Worm (Caenorhabditis elegans): Measurements from ENCODE around the gene C54D10.10.

Gene C54D10.10

DNA sequence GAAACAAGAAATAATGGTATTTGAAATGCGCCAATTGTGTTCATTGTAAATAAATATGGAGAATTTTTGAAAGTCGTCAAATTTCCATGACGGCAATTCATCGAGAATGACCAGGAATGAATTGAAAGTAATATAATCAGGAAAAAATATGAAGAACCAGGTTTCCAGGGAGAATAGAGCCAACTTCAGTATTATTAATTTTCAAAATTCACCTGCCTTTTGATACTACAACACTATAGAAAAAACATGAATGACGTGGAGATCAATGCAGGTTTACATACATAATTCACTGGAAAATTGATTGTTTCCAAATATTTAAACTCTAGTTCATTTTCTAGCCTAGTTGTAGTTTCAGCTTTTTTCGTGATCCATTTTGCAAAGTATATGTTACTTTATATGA lies 16.1 kb downstream of the C54D10.10 start, which contains the start of gene srh-25:
srh-25 (minus strand) TSS at position 101 of the 400 bp plus-strand sequence.
- no peak for TF ChIP-seq scrt-1 (GFP tag; IDR thresholded peaks at IDR 0.05)
- no peak for TF ChIP-seq pes-1 (GFP tag; IDR thresholded peaks at IDR 0.05)
- no peak for TF ChIP-seq hmbx-1 (tag; optimal IDR thresholded peaks at IDR 0.05)
- TF ChIP-seq ama-1 (optimal IDR thresholded peaks at IDR 0.05) = no peak
- TF ChIP-seq B0310.2 (tag; optimal IDR thresholded peaks at IDR 0.05) = no peak
- TF ChIP-seq tbx-37 (GFP tag; conservative IDR thresholded peaks at IDR 0.05) = no peak
- no peak for TF ChIP-seq ceh-13 (GFP tag; optimal IDR thresholded peaks at IDR 0.05)
- TF ChIP-seq hnd-1 (tag; optimal IDR thresholded peaks at IDR 0.05) = no peak
- TF ChIP-seq tbx-11 (GFP tag; IDR thresholded peaks at IDR 0.05) = no peak
- TF ChIP-seq ets-7 (tag; optimal IDR thresholded peaks at IDR 0.05) = no peak
- TF ChIP-seq flt-1 (GFP tag; IDR thresholded peaks at IDR 0.05) = no peak
- no peak for TF ChIP-seq ceh-36 (tag; optimal IDR thresholded peaks at IDR 0.05)
- TF ChIP-seq F13C5.2 (tag; optimal IDR thresholded peaks at IDR 0.05) = no peak
- no peak for TF ChIP-seq sea-1 (GFP tag; conservative IDR thresholded peaks at IDR 0.05)
- no peak for TF ChIP-seq hmg-4 (GFP tag; optimal IDR thresholded peaks at IDR 0.05)
- no peak for TF ChIP-seq tra-4 (tag; optimal IDR thresholded peaks at IDR 0.05)
- no peak for TF ChIP-seq aly-1 (tag; optimal IDR thresholded peaks at IDR 0.05)

ce11 chrV:12433105-12433504 lies 16.7 kb downstream of the C54D10.10 start:
- TF ChIP-seq scrt-1 (GFP tag; IDR thresholded peaks at IDR 0.05) = no peak
- TF ChIP-seq ceh-36 (tag; optimal IDR thresholded peaks at IDR 0.05) = no peak
- TF ChIP-seq B0310.2 (tag; optimal IDR thresholded peaks at IDR 0.05) = no peak
- no peak for TF ChIP-seq pes-1 (GFP tag; IDR thresholded peaks at IDR 0.05)
- no peak for TF ChIP-seq ceh-13 (GFP tag; optimal IDR thresholded peaks at IDR 0.05)
- TF ChIP-seq F13C5.2 (tag; optimal IDR thresholded peaks at IDR 0.05) = no peak
- TF ChIP-seq aly-1 (tag; optimal IDR thresholded peaks at IDR 0.05) = no peak
- no peak for TF ChIP-seq tbx-11 (GFP tag; IDR thresholded peaks at IDR 0.05)
- no peak for TF ChIP-seq hnd-1 (tag; optimal IDR thresholded peaks at IDR 0.05)
- TF ChIP-seq ets-7 (tag; optimal IDR thresholded peaks at IDR 0.05) = no peak
- no peak for TF ChIP-seq sea-1 (GFP tag; conservative IDR thresholded peaks at IDR 0.05)
- TF ChIP-seq hmg-4 (GFP tag; optimal IDR thresholded peaks at IDR 0.05) = no peak
- TF ChIP-seq tbx-37 (GFP tag; conservative IDR thresholded peaks at IDR 0.05) = no peak
- TF ChIP-seq flt-1 (GFP tag; IDR thresholded peaks at IDR 0.05) = no peak
- TF ChIP-seq ama-1 (optimal IDR thresholded peaks at IDR 0.05) = no peak
- no peak for TF ChIP-seq hmbx-1 (tag; optimal IDR thresholded peaks at IDR 0.05)
- TF ChIP-seq tra-4 (tag; optimal IDR thresholded peaks at IDR 0.05) = no peak

- TF ChIP-seq sea-1 (GFP tag; conservative IDR thresholded peaks at IDR 0.05) (no peak), flt-1 (GFP tag; IDR thresholded peaks at IDR 0.05) (no peak), scrt-1 (GFP tag; IDR thresholded peaks at IDR 0.05) (no peak), ama-1 (optimal IDR thresholded peaks at IDR 0.05) (no peak), tbx-37 (GFP tag; conservative IDR thresholded peaks at IDR 0.05) (no peak), hnd-1 (tag; optimal IDR thresholded peaks at IDR 0.05) (no peak), ceh-36 (tag; optimal IDR thresholded peaks at IDR 0.05) (no peak), ceh-13 (GFP tag; optimal IDR thresholded peaks at IDR 0.05) (no peak), tbx-11 (GFP tag; IDR thresholded peaks at IDR 0.05) (no peak), pes-1 (GFP tag; IDR thresholded peaks at IDR 0.05) (no peak)
These were observed 17.7 kb downstream of the C54D10.10 start, which contains the start of gene C54D10.13 for ce11 chrV:12432111-12432510. Gene C54D10.13, minus strand, starts transcription at chrV:12432289.

DNA sequence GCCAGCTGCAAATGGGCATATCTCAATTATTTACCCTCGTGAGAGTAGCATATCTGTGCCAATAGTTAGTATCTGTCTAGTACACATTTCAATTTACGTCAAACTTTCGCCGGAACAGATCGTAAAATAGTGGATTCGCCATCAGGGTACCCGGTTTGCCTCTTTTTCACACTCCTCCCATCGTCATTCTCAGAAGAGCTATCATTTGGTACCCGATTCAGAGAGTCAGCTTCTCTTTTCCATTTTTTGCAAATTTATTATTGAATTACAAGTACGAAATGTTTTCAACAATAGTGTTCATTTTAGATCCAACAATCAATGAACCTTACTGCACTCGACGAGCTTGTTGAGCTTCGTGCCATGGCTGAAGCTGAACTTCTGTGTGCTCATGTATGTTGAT lies 20.8 kb downstream of the C54D10.10 start, which contains the start of gene C54D10.5:
C54D10.5 (plus strand) TSS at position 301 of the 400 bp plus-strand sequence.
- TF ChIP-seq tra-4 (tag; optimal IDR thresholded peaks at IDR 0.05) = no peak
- TF ChIP-seq ceh-36 (tag; optimal IDR thresholded peaks at IDR 0.05) = no peak
- no peak for TF ChIP-seq flt-1 (GFP tag; IDR thresholded peaks at IDR 0.05)
- no peak for TF ChIP-seq tbx-37 (GFP tag; conservative IDR thresholded peaks at IDR 0.05)
- no peak for TF ChIP-seq scrt-1 (GFP tag; IDR thresholded peaks at IDR 0.05)
- TF ChIP-seq aly-1 (tag; optimal IDR thresholded peaks at IDR 0.05) = no peak
- no peak for TF ChIP-seq B0310.2 (tag; optimal IDR thresholded peaks at IDR 0.05)
- TF ChIP-seq ama-1 (optimal IDR thresholded peaks at IDR 0.05) = no peak
- no peak for TF ChIP-seq sea-1 (GFP tag; conservative IDR thresholded peaks at IDR 0.05)
- TF ChIP-seq pes-1 (GFP tag; IDR thresholded peaks at IDR 0.05) = no peak
- TF ChIP-seq hmg-4 (GFP tag; optimal IDR thresholded peaks at IDR 0.05) = no peak
- TF ChIP-seq tbx-11 (GFP tag; IDR thresholded peaks at IDR 0.05) = no peak
- TF ChIP-seq hnd-1 (tag; optimal IDR thresholded peaks at IDR 0.05) = no peak
- TF ChIP-seq hmbx-1 (tag; optimal IDR thresholded peaks at IDR 0.05) = no peak
- no peak for TF ChIP-seq F13C5.2 (tag; optimal IDR thresholded peaks at IDR 0.05)
- TF ChIP-seq ceh-13 (GFP tag; optimal IDR thresholded peaks at IDR 0.05) = no peak
- TF ChIP-seq ets-7 (tag; optimal IDR thresholded peaks at IDR 0.05) = no peak

- TF ChIP-seq tbx-37 (GFP tag; conservative IDR thresholded peaks at IDR 0.05) (no peak), scrt-1 (GFP tag; IDR thresholded peaks at IDR 0.05) (no peak), aly-1 (tag; optimal IDR thresholded peaks at IDR 0.05) (no peak), tbx-11 (GFP tag; IDR thresholded peaks at IDR 0.05) (no peak), sea-1 (GFP tag; conservative IDR thresholded peaks at IDR 0.05) (no peak), ceh-36 (tag; optimal IDR thresholded peaks at IDR 0.05) (no peak), hnd-1 (tag; optimal IDR thresholded peaks at IDR 0.05) (no peak), F13C5.2 (tag; optimal IDR thresholded peaks at IDR 0.05) (no peak), B0310.2 (tag; optimal IDR thresholded peaks at IDR 0.05) (no peak), ceh-13 (GFP tag; optimal IDR thresholded peaks at IDR 0.05) (no peak), hmg-4 (GFP tag; optimal IDR thresholded peaks at IDR 0.05) (no peak), ama-1 (optimal IDR thresholded peaks at IDR 0.05) (no peak), hmbx-1 (tag; optimal IDR thresholded peaks at IDR 0.05) (no peak), tra-4 (tag; optimal IDR thresholded peaks at IDR 0.05) (no peak), flt-1 (GFP tag; IDR thresholded peaks at IDR 0.05) (no peak), ets-7 (tag; optimal IDR thresholded peaks at IDR 0.05) (no peak)
These were observed 22.0 kb downstream of the C54D10.10 start for ce11 chrV:12427826-12428225.

ce11 chrV:12421360-12421759 lies 28.4 kb downstream of the C54D10.10 start:
- TF ChIP-seq scrt-1 (GFP tag; IDR thresholded peaks at IDR 0.05) = no peak
- TF ChIP-seq ceh-36 (tag; optimal IDR thresholded peaks at IDR 0.05) = no peak
- TF ChIP-seq hmbx-1 (tag; optimal IDR thresholded peaks at IDR 0.05) = no peak
- TF ChIP-seq ama-1 (optimal IDR thresholded peaks at IDR 0.05) = no peak
- no peak for TF ChIP-seq F13C5.2 (tag; optimal IDR thresholded peaks at IDR 0.05)
- no peak for TF ChIP-seq flt-1 (GFP tag; IDR thresholded peaks at IDR 0.05)
- no peak for TF ChIP-seq hmg-4 (GFP tag; optimal IDR thresholded peaks at IDR 0.05)
- TF ChIP-seq ceh-13 (GFP tag; optimal IDR thresholded peaks at IDR 0.05) = no peak
- no peak for TF ChIP-seq hnd-1 (tag; optimal IDR thresholded peaks at IDR 0.05)
- TF ChIP-seq ets-7 (tag; optimal IDR thresholded peaks at IDR 0.05) = no peak
- TF ChIP-seq pes-1 (GFP tag; IDR thresholded peaks at IDR 0.05) = no peak
- TF ChIP-seq aly-1 (tag; optimal IDR thresholded peaks at IDR 0.05) = no peak
- TF ChIP-seq sea-1 (GFP tag; conservative IDR thresholded peaks at IDR 0.05) = no peak

ce11 chrV:12420843-12421242 lies 29.0 kb downstream of the C54D10.10 start, which contains the start of gene C54D10.4:
Gene C54D10.4, minus strand, starts transcription at chrV:12420943.
- TF ChIP-seq F13C5.2 (tag; optimal IDR thresholded peaks at IDR 0.05) (no peak), hmbx-1 (tag; optimal IDR thresholded peaks at IDR 0.05) (no peak), tra-4 (tag; optimal IDR thresholded peaks at IDR 0.05) (no peak), ama-1 (optimal IDR thresholded peaks at IDR 0.05) (no peak), tbx-37 (GFP tag; conservative IDR thresholded peaks at IDR 0.05) (no peak), sea-1 (GFP tag; conservative IDR thresholded peaks at IDR 0.05) (no peak), ets-7 (tag; optimal IDR thresholded peaks at IDR 0.05) (no peak), pes-1 (GFP tag; IDR thresholded peaks at IDR 0.05) (no peak), aly-1 (tag; optimal IDR thresholded peaks at IDR 0.05) (no peak), ceh-13 (GFP tag; optimal IDR thresholded peaks at IDR 0.05) (no peak)
